Fruit fly (Drosophila melanogaster): ENCODE results near the gene Ptip.

The Ptip gene

dm6 chr3L:13993742-13994719 is 34.9 kb downstream of the Ptip start, which contains the start of gene CtsK1:
Gene CtsK1 (plus strand): TSS chr3L:13994231.
- TF ChIP-seq Sin3A (optimal IDR thresholded peaks at IDR 0.05) (no peak), psq (optimal IDR thresholded peaks at IDR 0.05) (no peak), Myc (optimal IDR thresholded peaks at IDR 0.05) (no peak), h (optimal IDR thresholded peaks at IDR 0.05) (no peak), insv (optimal IDR thresholded peaks at IDR 0.05) (no peak), ttk (optimal IDR thresholded peaks at IDR 0.05) (no peak)

dm6 chr3L:13993233-13993741 is 35.6 kb downstream of the Ptip start, which contains the start of gene CG17364:
Gene CG17364 (minus strand): TSS chr3L:13993400.
- no peak for TF ChIP-seq psq (optimal IDR thresholded peaks at IDR 0.05)
- no peak for TF ChIP-seq Myc (optimal IDR thresholded peaks at IDR 0.05)
- TF ChIP-seq Sin3A (optimal IDR thresholded peaks at IDR 0.05): no peak
- TF ChIP-seq ttk (optimal IDR thresholded peaks at IDR 0.05): no peak
- TF ChIP-seq insv (optimal IDR thresholded peaks at IDR 0.05): no peak
- no peak for TF ChIP-seq h (optimal IDR thresholded peaks at IDR 0.05)

dm6 chr3L:13991314-13991713 is 37.6 kb downstream of the Ptip start:
- TF ChIP-seq h (optimal IDR thresholded peaks at IDR 0.05): no peak
- TF ChIP-seq Myc (optimal IDR thresholded peaks at IDR 0.05): no peak
- TF ChIP-seq Sin3A (optimal IDR thresholded peaks at IDR 0.05): no peak
- no peak for TF ChIP-seq insv (optimal IDR thresholded peaks at IDR 0.05)
- TF ChIP-seq psq (optimal IDR thresholded peaks at IDR 0.05): no peak
- no peak for TF ChIP-seq ttk (optimal IDR thresholded peaks at IDR 0.05)

- no peak for TF ChIP-seq Sin3A (optimal IDR thresholded peaks at IDR 0.05)
- no peak for TF ChIP-seq h (optimal IDR thresholded peaks at IDR 0.05)
- TF ChIP-seq insv (optimal IDR thresholded peaks at IDR 0.05): no peak
- no peak for TF ChIP-seq psq (optimal IDR thresholded peaks at IDR 0.05)
- no peak for TF ChIP-seq Myc (optimal IDR thresholded peaks at IDR 0.05)
- TF ChIP-seq ttk (optimal IDR thresholded peaks at IDR 0.05): no peak
Observed at dm6 chr3L:13987578-13987977, 41.3 kb downstream of the Ptip start, which contains the start of gene CG9040. Gene CG9040 (plus strand): TSS chr3L:13987878.

- TF ChIP-seq insv (optimal IDR thresholded peaks at IDR 0.05) (no peak), Sin3A (optimal IDR thresholded peaks at IDR 0.05) (no peak), h (optimal IDR thresholded peaks at IDR 0.05) (no peak), psq (optimal IDR thresholded peaks at IDR 0.05) (no peak), ttk (optimal IDR thresholded peaks at IDR 0.05) (no peak), Myc (optimal IDR thresholded peaks at IDR 0.05) (no peak)
Observed at dm6 chr3L:13986330-13986729, 42.6 kb downstream of the Ptip start, which contains the start of gene CG17362. Gene CG17362 (plus strand): TSS chr3L:13986620.

- TF ChIP-seq Sin3A (optimal IDR thresholded peaks at IDR 0.05) (no peak), ttk (optimal IDR thresholded peaks at IDR 0.05) (no peak), Myc (optimal IDR thresholded peaks at IDR 0.05) (no peak), h (optimal IDR thresholded peaks at IDR 0.05) (no peak), psq (optimal IDR thresholded peaks at IDR 0.05) (no peak), insv (optimal IDR thresholded peaks at IDR 0.05) (no peak)
Observed at dm6 chr3L:13982516-13982915, 46.4 kb downstream of the Ptip start.

dm6 chr3L:13973377-13974111 is 55.4 kb downstream of the Ptip start, which contains the start of the genes CG13738 and Hsc70-1:
Gene CG13738 (minus strand): TSS chr3L:13973477.
Gene Hsc70-1 (plus strand): TSS chr3L:13974061.
- no peak for TF ChIP-seq Sin3A (optimal IDR thresholded peaks at IDR 0.05)
- no peak for TF ChIP-seq psq (optimal IDR thresholded peaks at IDR 0.05)
